Fruit fly (Drosophila melanogaster) whole organism, larva: Measurements from ENCODE around the gene CG4042.

ENCODE experiments used
- noc ChIP-seq: fragments of 200-800 bp; sonication (Bioruptor generic); optimal IDR thresholded peaks from 3 replicates; lab custom pipeline; 2019; ENCODE audit warnings: missing biosample characterization, mild to moderate bottlenecking, missing genetic modification characterization, moderate library complexity

CG4042 gene

DNA sequence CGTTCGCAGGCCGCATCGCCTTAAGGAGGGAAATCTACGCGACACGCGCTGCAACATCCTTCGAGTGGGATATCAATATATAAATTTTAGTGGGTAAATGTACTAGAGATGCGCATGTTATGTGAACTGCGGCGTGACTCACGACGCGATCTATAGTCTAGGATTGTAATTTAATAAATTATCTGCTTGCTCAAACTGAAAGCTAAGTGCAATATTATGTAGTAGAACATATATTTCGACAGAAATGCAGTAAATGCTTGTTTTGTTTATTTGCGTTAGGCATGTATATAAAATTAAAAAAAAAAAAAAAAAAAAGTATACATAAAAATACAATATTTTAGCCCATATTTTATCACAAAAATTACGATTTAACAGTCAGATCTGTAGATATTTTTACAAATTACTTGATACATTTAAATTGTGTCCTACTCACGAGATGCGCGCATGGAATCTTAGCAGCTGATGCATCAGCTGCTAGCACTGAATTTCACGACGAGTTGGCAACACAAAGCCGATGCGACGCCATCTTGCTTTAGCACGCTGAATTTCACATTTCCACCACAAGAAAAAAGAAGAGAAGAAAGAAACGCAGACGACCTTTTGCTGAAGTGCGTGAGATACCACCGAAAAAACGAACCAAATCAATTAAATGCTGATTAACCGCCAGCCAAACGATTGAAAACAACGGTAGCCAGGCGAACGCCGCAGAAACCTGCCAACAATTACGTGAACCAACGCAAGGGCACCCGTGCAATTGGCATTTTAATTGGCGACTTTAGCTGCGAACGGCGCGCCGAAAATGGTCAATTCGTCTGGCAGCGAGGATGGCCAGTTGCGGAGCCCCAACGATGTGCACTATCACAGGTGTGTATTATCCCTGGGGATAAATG lies at the start of gene CG4042, which contains the start of gene Pitslre:
Gene CG4042 (minus strand): TSS at position 507 of the 890 bp plus-strand sequence.
Gene Pitslre (plus strand): TSS at position 528 of the 890 bp plus-strand sequence.
- TF ChIP-seq noc = no peak

- no peak for TF ChIP-seq noc
Observed at dm6 chr3L:20817927-20818326, 46.6 kb upstream of the CG4042 start, which contains the start of gene Mst77F. TSS of gene Mst77F (minus strand) at chr3L:20818027.

dm6 chr3L:20815666-20816375 lies 44.5 kb upstream of the CG4042 start, which contains the start of the genes CG3618 and Pka-R1:
TSS of gene CG3618 (minus strand) at chr3L:20816075.
TSS of gene Pka-R1 (plus strand) at chr3L:20816118.
- no peak for TF ChIP-seq noc

DNA sequence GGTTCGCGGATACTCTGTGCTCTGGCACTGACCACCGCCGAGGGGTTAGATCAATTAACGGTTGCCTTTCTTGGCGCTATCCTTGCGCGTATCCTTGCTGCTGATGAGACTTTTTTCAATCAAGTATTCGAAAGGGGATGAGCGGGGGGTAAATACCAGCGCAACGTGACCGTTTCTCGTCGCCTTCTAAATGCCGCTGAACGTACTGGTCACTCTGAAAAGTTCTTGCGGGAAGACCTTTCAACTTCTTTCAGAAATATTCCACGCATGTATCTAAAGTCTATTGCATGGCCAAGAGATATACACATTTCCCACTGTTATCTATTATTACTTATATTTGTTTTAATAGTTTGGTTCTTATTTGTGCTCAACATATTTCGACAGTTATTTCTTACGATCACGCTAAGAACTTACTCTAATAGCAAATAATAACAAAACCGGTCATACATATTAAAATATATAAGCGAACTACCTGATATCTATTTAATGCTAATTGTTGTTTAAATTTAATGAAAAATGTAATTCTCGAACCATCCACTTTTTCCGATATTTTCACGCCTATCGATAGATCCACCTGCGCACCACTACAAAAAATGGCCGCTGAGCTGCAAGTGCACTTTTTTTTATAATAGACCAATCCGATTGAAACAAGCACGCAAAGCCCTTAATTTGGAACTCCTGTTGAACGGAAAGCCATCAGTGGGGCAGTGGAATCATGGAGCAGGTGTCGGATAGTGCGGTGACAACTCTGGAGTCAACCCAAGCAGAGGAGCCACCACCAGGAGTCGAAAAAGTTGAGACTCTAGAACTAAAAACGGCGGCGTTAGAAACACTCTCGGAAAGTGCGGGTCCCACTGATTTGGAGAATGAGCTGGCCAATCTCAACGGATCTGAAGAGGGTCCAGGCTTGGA lies 38.0 kb upstream of the CG4042 start, which contains the start of the genes CG3634 and HIPP1:
Gene CG3634 (minus strand): TSS at position 185 of the 912 bp plus-strand sequence.
Gene HIPP1 (plus strand): TSS at position 582 of the 912 bp plus-strand sequence.
- TF ChIP-seq noc = no peak

DNA sequence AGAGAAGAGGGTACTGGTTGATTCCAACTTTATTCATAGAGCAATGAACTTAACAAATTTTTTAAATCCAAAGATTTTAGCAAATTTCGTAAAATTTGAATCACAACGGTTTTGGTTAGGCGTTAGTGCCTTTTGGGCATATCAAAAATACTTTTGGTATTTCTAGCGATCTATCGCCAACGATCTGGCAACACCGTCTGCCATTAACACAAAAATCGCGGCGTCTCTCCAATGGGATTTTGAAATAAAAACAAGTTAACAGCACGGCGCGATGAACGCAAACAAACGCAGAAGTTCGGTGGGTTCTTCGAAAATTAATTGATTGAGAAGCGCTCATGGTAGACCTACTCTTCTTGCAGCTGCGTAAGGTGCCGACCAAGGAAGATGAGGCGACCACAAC lies 28.9 kb upstream of the CG4042 start, which contains the start of gene Spc105R:
Gene Spc105R (plus strand): TSS at position 203 of the 400 bp plus-strand sequence.
- TF ChIP-seq noc = no peak

- no peak for TF ChIP-seq noc
Observed at dm6 chr3L:20798325-20798846, 27.1 kb upstream of the CG4042 start, which contains the start of the genes CG3698 and tzn. TSS of gene CG3698 (minus strand) at chr3L:20798375. TSS of gene tzn (plus strand) at chr3L:20798645.

DNA sequence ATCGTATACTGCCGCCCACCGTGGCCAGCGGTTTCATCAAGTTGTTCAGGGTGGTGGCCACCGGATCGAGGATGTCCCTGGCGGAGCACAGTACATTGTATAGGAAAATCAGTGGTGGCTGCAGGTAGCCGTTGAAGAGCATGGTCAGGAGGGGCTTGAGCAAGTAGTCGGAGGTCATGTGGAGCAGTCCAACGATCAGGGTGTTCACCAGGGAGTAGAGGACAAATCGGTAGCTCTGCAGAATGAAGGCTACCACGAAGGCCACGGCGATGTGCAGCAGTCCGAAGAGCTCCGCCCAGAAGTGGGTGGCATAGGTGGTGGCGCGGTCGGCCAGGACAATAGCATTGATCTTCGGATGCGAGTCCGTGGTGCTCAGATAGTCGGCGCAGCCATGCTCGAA lies 26.1 kb upstream of the CG4042 start:
- TF ChIP-seq noc = no peak

DNA sequence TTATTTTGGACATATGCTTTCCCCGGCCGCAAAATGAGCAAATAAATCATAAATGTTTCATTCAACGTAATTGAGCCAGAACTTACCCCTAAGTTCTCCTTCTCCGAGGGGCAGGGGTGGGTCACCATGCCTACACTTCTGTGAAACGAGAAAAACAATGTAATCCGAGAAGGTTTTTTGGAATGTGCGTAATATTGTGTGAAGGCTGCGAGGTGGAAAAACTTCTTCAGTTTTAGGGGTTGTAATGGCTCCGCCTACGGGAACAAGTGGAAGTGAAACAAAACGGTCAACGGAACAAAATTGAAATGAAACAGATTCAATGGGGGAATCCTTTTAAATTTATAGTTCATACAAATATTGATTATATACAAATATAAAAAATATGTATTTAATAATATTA lies 25.4 kb upstream of the CG4042 start:
- no peak for TF ChIP-seq noc

dm6 chr3L:20792693-20793092 lies 21.4 kb upstream of the CG4042 start, which contains the start of gene Six4:
TSS of gene Six4 (minus strand) at chr3L:20792777.
- no peak for TF ChIP-seq noc

dm6 chr3L:20789299-20789698 lies 18.0 kb upstream of the CG4042 start:
- TF ChIP-seq noc = no peak

dm6 chr3L:20787835-20788380 lies 16.6 kb upstream of the CG4042 start, which contains the start of gene CG11396:
TSS of gene CG11396 (minus strand) at chr3L:20788137.
- TF ChIP-seq noc = no peak

dm6 chr3L:20785742-20786427 lies 14.6 kb upstream of the CG4042 start, which contains the start of gene Pcif1:
TSS of gene Pcif1 (minus strand) at chr3L:20786197.
- TF ChIP-seq noc = no peak

- TF ChIP-seq noc = peak; percentile 66
Observed at dm6 chr3L:20784812-20785671, 13.7 kb upstream of the CG4042 start.
